Worm (Caenorhabditis elegans) whole organism, L1 larva: ENCODE measurements around the gene W03H9.2.

Experiments used
- F16B12.6 ChIP-seq: fragments of 150-350 bp; optimal IDR thresholded peaks from 2 replicates; lab custom pipeline; 2014; ENCODE audit warnings: missing biosample characterization, missing genetic modification characterization
- Y116A8C.19 ChIP-seq: sonication (generic microtip); optimal IDR thresholded peaks from 2 replicates; lab custom pipeline; 2016; ENCODE audit warnings: missing compliant biosample characterization, missing genetic modification characterization, borderline replicate concordance
- alr-1 ChIP-seq: fragments of 200-800 bp; sonication (Bioruptor generic); optimal IDR thresholded peaks from 2 replicates; lab custom pipeline; 2018; ENCODE audit warnings: borderline replicate concordance, mild to moderate bottlenecking, missing genetic modification characterization, missing compliant biosample characterization
- ama-1 ChIP-seq: fragments of 150-350 bp; optimal IDR thresholded peaks from 2 replicates; lab custom pipeline; 2014
- blmp-1 ChIP-seq: fragments of 150-350 bp; optimal IDR thresholded peaks from 2 replicates; lab custom pipeline; 2014; ENCODE audit warnings: missing biosample characterization, missing genetic modification characterization
- ceh-8 ChIP-seq: fragments of 200-800 bp; sonication (Bioruptor generic); optimal IDR thresholded peaks from 2 replicates; lab custom pipeline; 2018; ENCODE audit warnings: mild to moderate bottlenecking, missing genetic modification characterization, moderate library complexity, missing compliant biosample characterization
- ceh-82 ChIP-seq, 3 experiments: fragments of 150-350 bp in 1 of 3; sonication (generic microtip) in 2 of 3; optimal IDR thresholded peaks; 2 replicates each; lab custom pipeline; 2014 to 2017; ENCODE audit warnings: missing biosample characterization in 3 of 3, missing genetic modification characterization in 3 of 3
- ces-1 ChIP-seq: fragments of 150-350 bp; optimal IDR thresholded peaks from 2 replicates; lab custom pipeline; 2014; ENCODE audit warnings: missing biosample characterization, missing genetic modification reagents, missing genetic modification characterization
- dpl-1 ChIP-seq, 3 experiments: fragments of 150-350 bp in 2 of 3; sonication (generic microtip) in 1 of 3; optimal IDR thresholded peaks; 2 replicates each; lab custom pipeline; 2014 to 2017; ENCODE audit warnings: missing biosample characterization in 3 of 3, missing genetic modification characterization in 3 of 3, missing genetic modification reagents in 3 of 3
- dsc-1 ChIP-seq: sonication (generic microtip); optimal IDR thresholded peaks from 2 replicates; lab custom pipeline; 2016; ENCODE audit warnings: mild to moderate bottlenecking, missing genetic modification characterization, missing compliant biosample characterization
- efl-1 ChIP-seq, 4 experiments: fragments of 150-350 bp; optimal IDR thresholded peaks in 3 of 4; peaks in 1 of 4; 1 replicate in 1 of 4; 2 replicates in 3 of 4; lab custom pipeline; 2014; ENCODE audit warnings: missing biosample characterization in 2 of 4, missing genetic modification characterization in 2 of 4, missing genetic modification reagents in 2 of 4
- efl-3 ChIP-seq: fragments of 200-800 bp; sonication (Bioruptor generic); optimal IDR thresholded peaks from 2 replicates; lab custom pipeline; 2018; ENCODE audit warnings: mild to moderate bottlenecking, missing genetic modification characterization, missing compliant biosample characterization
- egl-13 ChIP-seq: sonication (generic microtip); optimal IDR thresholded peaks from 2 replicates; lab custom pipeline; 2016; ENCODE audit warnings: missing genotype, missing genetic modification reagents, missing genetic modification characterization, missing compliant biosample characterization
- egl-27 ChIP-seq, 2 experiments: fragments of 150-350 bp in 1 of 2; sonication (generic microtip); optimal IDR thresholded peaks; 3 replicates each; lab custom pipeline; 2017 to 2018; ENCODE audit warnings: missing biosample characterization in 2 of 2, missing genetic modification characterization in 2 of 2, missing genetic modification reagents in 2 of 2
- elt-2 ChIP-seq: sonication (generic microtip); optimal IDR thresholded peaks from 2 replicates; lab custom pipeline; 2016; ENCODE audit warnings: missing genetic modification characterization, mild to moderate bottlenecking, inconsistent platforms, missing compliant biosample characterization, missing genetic modification reagents
- elt-3 ChIP-seq, 6 experiments: fragments of 150-350 bp in 1 of 6; sonication (generic microtip); optimal IDR thresholded peaks; 2 replicates each; lab custom pipeline; 2017 to 2018; ENCODE audit warnings: missing biosample characterization in 6 of 6, missing genetic modification characterization in 6 of 6, inconsistent platforms in 1 of 6
- ets-5 ChIP-seq: fragments of 200-800 bp; sonication (Bioruptor generic); IDR thresholded peaks from 2 replicates; pipeline ENCODE4 v1.3.6; 2022; ENCODE audit warnings: missing genetic modification characterization, missing compliant biosample characterization
- fkh-10 ChIP-seq: sonication (generic microtip); optimal IDR thresholded peaks from 2 replicates; lab custom pipeline; 2017; ENCODE audit warnings: missing biosample characterization, missing genetic modification reagents, missing genetic modification characterization
- fkh-4 ChIP-seq: sonication (generic microtip); optimal IDR thresholded peaks from 2 replicates; lab custom pipeline; 2016; ENCODE audit warnings: missing compliant biosample characterization, missing genetic modification characterization, borderline replicate concordance
- fkh-8 ChIP-seq: sonication (generic microtip); optimal IDR thresholded peaks from 2 replicates; lab custom pipeline; 2016; ENCODE audit warnings: mild to moderate bottlenecking, missing genetic modification characterization, missing compliant biosample characterization
- fos-1 ChIP-seq: fragments of 150-350 bp; optimal IDR thresholded peaks from 2 replicates; lab custom pipeline; 2014; ENCODE audit warnings: missing biosample characterization, missing genetic modification characterization
- hlh-17 ChIP-seq: fragments of 200-800 bp; sonication (Bioruptor generic); optimal IDR thresholded peaks from 2 replicates; lab custom pipeline; 2018; ENCODE audit warnings: missing genetic modification characterization, mild to moderate bottlenecking, missing compliant biosample characterization, moderate library complexity, borderline replicate concordance
- irx-1 ChIP-seq: sonication (generic microtip); optimal IDR thresholded peaks from 2 replicates; lab custom pipeline; 2016; ENCODE audit warnings: missing genetic modification characterization, missing compliant biosample characterization
- lin-13 ChIP-seq: fragments of 150-350 bp; optimal IDR thresholded peaks from 2 replicates; lab custom pipeline; 2014; ENCODE audit warnings: missing biosample characterization, missing genetic modification reagents, missing genetic modification characterization
- lin-35 ChIP-seq, 2 experiments: fragments of 150-350 bp; optimal IDR thresholded peaks; 2 replicates each; lab custom pipeline; 2014; ENCODE audit warnings: missing biosample characterization in 2 of 2, missing genetic modification characterization in 2 of 2, missing genetic modification reagents in 2 of 2
- lin-39 ChIP-seq: fragments of 150-350 bp; optimal IDR thresholded peaks from 2 replicates; lab custom pipeline; 2014; ENCODE audit warnings: missing biosample characterization, missing genetic modification reagents, missing genetic modification characterization
- lir-3 ChIP-seq: sonication (generic microtip); optimal IDR thresholded peaks from 2 replicates; lab custom pipeline; 2016; ENCODE audit warnings: mild to moderate bottlenecking, missing genetic modification characterization, moderate library complexity, missing compliant biosample characterization; ENCODE audit not compliant: poor library complexity
- mab-9 ChIP-seq: fragments of 200-800 bp; sonication (Bioruptor generic); IDR thresholded peaks from 2 replicates; pipeline ENCODE4 v1.3.6; 2022; ENCODE audit warnings: missing genetic modification reagents, missing genetic modification characterization, missing compliant biosample characterization
- mef-2 ChIP-seq: fragments of 150-350 bp; optimal IDR thresholded peaks from 2 replicates; lab custom pipeline; 2014; ENCODE audit warnings: missing biosample characterization, missing genetic modification characterization
- mep-1 ChIP-seq: fragments of 150-350 bp; optimal IDR thresholded peaks from 2 replicates; lab custom pipeline; 2014; ENCODE audit warnings: missing biosample characterization, missing genetic modification characterization
- nhr-11 ChIP-seq: fragments of 150-350 bp; optimal IDR thresholded peaks from 2 replicates; lab custom pipeline; 2014; ENCODE audit warnings: missing biosample characterization, missing genetic modification characterization
- nhr-12 ChIP-seq: sonication (generic microtip); optimal IDR thresholded peaks from 2 replicates; lab custom pipeline; 2017; ENCODE audit warnings: missing biosample characterization, missing genetic modification characterization
- nhr-20 ChIP-seq: sonication (generic microtip); optimal IDR thresholded peaks from 2 replicates; lab custom pipeline; 2016; ENCODE audit warnings: mild to moderate bottlenecking, missing genetic modification characterization, missing compliant biosample characterization
- nhr-28 ChIP-seq: fragments of 150-350 bp; optimal IDR thresholded peaks from 2 replicates; lab custom pipeline; 2014; ENCODE audit warnings: missing biosample characterization, missing genetic modification characterization
- nhr-71 ChIP-seq: sonication (generic microtip); optimal IDR thresholded peaks from 2 replicates; lab custom pipeline; 2016; ENCODE audit warnings: mild to moderate bottlenecking, missing genetic modification characterization, moderate library complexity, missing compliant biosample characterization
- nhr-77 ChIP-seq: fragments of 150-350 bp; optimal IDR thresholded peaks from 2 replicates; lab custom pipeline; 2014; ENCODE audit warnings: missing biosample characterization, missing genetic modification characterization
- nhr-85 ChIP-seq: sonication (generic microtip); peaks from one replicate; lab custom pipeline; 2016; ENCODE audit warnings: missing genetic modification characterization, inconsistent platforms, missing compliant biosample characterization
- pag-3 ChIP-seq: sonication (generic microtip); optimal IDR thresholded peaks from 2 replicates; lab custom pipeline; 2017; ENCODE audit warnings: missing genetic modification characterization, mild to moderate bottlenecking, missing compliant biosample characterization, antibody characterized with exemption, borderline replicate concordance; ENCODE audit not compliant: insufficient read depth
- pqm-1 ChIP-seq: sonication (generic microtip); optimal IDR thresholded peaks from 3 replicates; lab custom pipeline; 2017; ENCODE audit warnings: missing biosample characterization, missing genetic modification characterization
- skn-1 ChIP-seq: fragments of 150-350 bp; optimal IDR thresholded peaks from 2 replicates; lab custom pipeline; 2014; ENCODE audit warnings: missing biosample characterization, missing genetic modification characterization
- sox-4 ChIP-seq: sonication (generic microtip); optimal IDR thresholded peaks from 2 replicates; lab custom pipeline; 2016; ENCODE audit warnings: missing genetic modification characterization, missing compliant biosample characterization
- sptf-1 ChIP-seq: fragments of 150-350 bp; optimal IDR thresholded peaks from 2 replicates; lab custom pipeline; 2014; ENCODE audit warnings: missing biosample characterization, missing genetic modification characterization
- sup-37 ChIP-seq: fragments of 200-800 bp; sonication (Bioruptor generic); optimal IDR thresholded peaks from 2 replicates; lab custom pipeline; 2018; ENCODE audit warnings: mild to moderate bottlenecking, missing genetic modification characterization, missing compliant biosample characterization
- swsn-7 ChIP-seq: sonication (generic microtip); optimal IDR thresholded peaks from 2 replicates; lab custom pipeline; 2016; ENCODE audit warnings: missing genetic modification characterization, missing compliant biosample characterization
- tbx-2 ChIP-seq: sonication (generic microtip); optimal IDR thresholded peaks from 2 replicates; lab custom pipeline; 2016; ENCODE audit warnings: missing genetic modification characterization, missing compliant biosample characterization
- unc-130 ChIP-seq: fragments of 150-350 bp; optimal IDR thresholded peaks from 2 replicates; lab custom pipeline; 2017; ENCODE audit warnings: missing biosample characterization, missing genetic modification characterization, inconsistent platforms
- unc-30 ChIP-seq: sonication (generic microtip); optimal IDR thresholded peaks from 2 replicates; lab custom pipeline; 2017; ENCODE audit warnings: missing biosample characterization, missing genetic modification characterization
- unc-86 ChIP-seq: sonication (generic microtip); optimal IDR thresholded peaks from 2 replicates; lab custom pipeline; 2016; ENCODE audit warnings: missing genetic modification characterization, missing compliant biosample characterization
- vab-15 ChIP-seq: sonication (generic microtip); optimal IDR thresholded peaks from 2 replicates; lab custom pipeline; 2017; ENCODE audit warnings: missing genotype, mild to moderate bottlenecking, missing genetic modification characterization, missing compliant biosample characterization
- zip-4 ChIP-seq: fragments of 200-800 bp; sonication (Bioruptor generic); optimal IDR thresholded peaks from 2 replicates; lab custom pipeline; 2018; ENCODE audit warnings: mild to moderate bottlenecking, missing genetic modification characterization, moderate library complexity, missing compliant biosample characterization
- ztf-11 ChIP-seq, 2 experiments: sonication (generic microtip); optimal IDR thresholded peaks; 2 replicates each; lab custom pipeline; 2016 to 2017; ENCODE audit warnings: missing genetic modification characterization in 2 of 2, missing biosample characterization in 1 of 2, missing compliant biosample characterization in 1 of 2
- ztf-4 ChIP-seq: fragments of 150-350 bp; optimal IDR thresholded peaks from 2 replicates; lab custom pipeline; 2014; ENCODE audit warnings: missing biosample characterization, missing genetic modification characterization

The W03H9.2 gene

DNA sequence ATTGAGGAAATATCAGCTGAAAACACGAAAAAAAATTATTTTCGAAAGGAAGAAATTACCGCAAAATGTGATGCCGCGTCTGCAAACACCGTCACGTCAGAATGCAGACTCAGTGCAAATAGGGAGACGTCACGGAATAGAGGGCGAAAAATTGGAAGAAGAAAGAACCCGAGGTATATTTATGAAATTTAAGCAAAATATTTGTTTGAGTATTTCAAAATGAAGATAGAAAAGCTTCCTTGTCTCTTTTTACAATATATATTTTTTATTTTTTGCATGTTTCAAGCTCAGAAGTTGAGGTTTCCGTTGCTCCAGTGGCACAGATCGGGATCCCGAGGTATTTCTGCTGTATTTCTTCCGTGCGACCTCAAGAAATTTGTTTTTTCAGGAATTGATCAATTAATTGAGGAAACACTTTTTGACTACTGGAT, at the start of gene W03H9.2:
W03H9.2 (minus strand) TSS at position 32 of the 431 bp plus-strand sequence.
- TF ChIP-seq irx-1 (tag; lab: Kevin White, UChicago) (peak; percentile 65), sox-4 (peak; percentile 65), tbx-2 (tag; lab: Kevin White, UChicago) (peak; percentile 76), nhr-71 (tag; lab: Kevin White, UChicago) (peak; percentile 87), fkh-8 (tag; lab: Kevin White, UChicago) (peak; percentile 90), efl-1 (optimal IDR thresholded peaks at IDR 0.05; lab: Kevin White, UChicago) (peak; percentile 73 to 86), efl-1 (GFP tag; optimal IDR thresholded peaks at IDR 0.05 in 1 of 2; lab: Kevin White, UChicago) (peak; percentile 81 to 98), hlh-17 (no peak), lin-13 (GFP tag; lab: Kevin White, UChicago) (peak; percentile 51), lin-39 (tag; lab: Kevin White, UChicago) (no peak), nhr-77 (tag; lab: Kevin White, UChicago) (peak; percentile 78), fos-1 (tag; lab: Kevin White, UChicago) (no peak), egl-13 (tag; lab: Kevin White, UChicago) (peak; percentile 70), dpl-1 (GFP tag; optimal IDR thresholded peaks at IDR 0.05; lab: Kevin White, UChicago) (peak; percentile 66 to 84 (median 83)), ets-5 (GFP tag; lab: Robert Waterston, UW) (no peak), fkh-4 (tag; lab: Kevin White, UChicago) (peak; percentile 69), lir-3 (tag; lab: Kevin White, UChicago) (peak; percentile 87), pqm-1 (tag; lab: Kevin White, UChicago) (no peak), efl-3 (GFP tag; lab: Kevin White, UChicago) (no peak), skn-1 (tag; lab: Kevin White, UChicago) (no peak), Y116A8C.19 (tag; lab: Kevin White, UChicago) (peak; percentile 26), unc-30 (tag; lab: Kevin White, UChicago) (no peak), nhr-12 (tag; lab: Kevin White, UChicago) (no peak), mab-9 (no peak), sptf-1 (tag; lab: Kevin White, UChicago) (no peak), ceh-82 (tag; optimal IDR thresholded peaks at IDR 0.05; lab: Kevin White, UChicago) (peak; percentile 41 to 86 (median 76)), ama-1 (lab: Kevin White, UChicago) (no peak), alr-1 (tag; lab: Kevin White, UChicago) (no peak), elt-2 (tag; lab: Kevin White, UChicago) (peak; percentile 62), nhr-85 (tag; lab: Kevin White, UChicago) (peak; percentile 86), pag-3 (tag; lab: Kevin White, UChicago) (no peak), nhr-11 (tag; lab: Kevin White, UChicago) (no peak), unc-130 (tag; lab: Kevin White, UChicago) (peak; percentile 73), sup-37 (GFP tag; lab: Kevin White, UChicago) (no peak), ztf-4 (tag; lab: Kevin White, UChicago) (no peak), nhr-28 (tag; lab: Kevin White, UChicago) (no peak), mef-2 (tag; lab: Kevin White, UChicago) (no peak), nhr-20 (tag; lab: Kevin White, UChicago) (peak; percentile 77), ces-1 (GFP tag; lab: Kevin White, UChicago) (no peak), unc-86 (tag; lab: Kevin White, UChicago) (peak; percentile 73), lin-35 (GFP tag; optimal IDR thresholded peaks at IDR 0.05; lab: Kevin White, UChicago) (peak; percentile 66 to 88), swsn-7 (tag; lab: Kevin White, UChicago) (peak; percentile 70), blmp-1 (tag; lab: Kevin White, UChicago) (no peak), dsc-1 (tag; lab: Kevin White, UChicago) (peak; percentile 81), zip-4 (GFP tag; lab: Kevin White, UChicago) (peak; percentile 49), mep-1 (peak; percentile 54), ztf-11 (tag; optimal IDR thresholded peaks at IDR 0.05; lab: Kevin White, UChicago) (peak in 1 of 2 experiments; percentile 79), F16B12.6 (tag; lab: Kevin White, UChicago) (peak; percentile 97), egl-27 (tag; optimal IDR thresholded peaks at IDR 0.05; lab: Kevin White, UChicago) (no peak), vab-15 (tag; lab: Kevin White, UChicago) (peak; percentile 80), elt-3 (tag; optimal IDR thresholded peaks at IDR 0.05; lab: Kevin White, UChicago) (peak in 2 of 6 experiments; percentile 12 to 20), ceh-8 (GFP tag; lab: Kevin White, UChicago) (peak; percentile 85), fkh-10 (GFP tag; lab: Kevin White, UChicago) (no peak)
